Fruit fly (Drosophila melanogaster) whole organism, embryonic: ENCODE measurements around the gene Gr89a.

Source experiments
- BtbVII ChIP-seq: fragments of 200-800 bp; sonication (Bioruptor generic); optimal IDR thresholded peaks from 3 replicates; lab custom pipeline; 2017; ENCODE audit warnings: missing biosample characterization, mild to moderate bottlenecking, missing genetic modification characterization
- CG10147 ChIP-seq: fragments of 200-800 bp; sonication (Bioruptor generic); optimal IDR thresholded peaks from 2 replicates; lab custom pipeline; 2019; ENCODE audit warnings: missing biosample characterization, mild to moderate bottlenecking, missing genetic modification characterization, moderate library complexity
- CG11696 ChIP-seq: fragments of 200-800 bp; sonication (Bioruptor generic); IDR thresholded peaks from 2 replicates; pipeline ENCODE4 v1.3.6; 2022; ENCODE audit warnings: missing biosample characterization, missing genetic modification characterization
- CG12104 ChIP-seq: fragments of 200-800 bp; sonication (Bioruptor generic); optimal IDR thresholded peaks from 3 replicates; lab custom pipeline; 2016; ENCODE audit warnings: missing biosample characterization, missing genetic modification characterization
- CG12744 ChIP-seq: fragments of 200-800 bp; sonication (Bioruptor generic); optimal IDR thresholded peaks from 2 replicates; lab custom pipeline; 2016; ENCODE audit warnings: missing biosample characterization, missing genetic modification characterization
- CG14050 ChIP-seq: fragments of 200-800 bp; sonication (Bioruptor generic); IDR thresholded peaks from 3 replicates; pipeline ENCODE4 v1.3.6; 2022; ENCODE audit warnings: missing biosample characterization, missing genetic modification characterization
- CG14965 ChIP-seq: fragments of 200-800 bp; sonication (Bioruptor generic); optimal IDR thresholded peaks from 2 replicates; lab custom pipeline; 2016; ENCODE audit warnings: missing biosample characterization, missing genetic modification characterization, borderline replicate concordance
- CG17328 ChIP-seq: fragments of 200-800 bp; sonication (Bioruptor generic); IDR thresholded peaks from 2 replicates; pipeline ENCODE4 v1.3.6; 2022; ENCODE audit warnings: missing biosample characterization, missing genetic modification characterization
- CG17361 ChIP-seq: fragments of 200-800 bp; sonication (Bioruptor generic); IDR thresholded peaks from 3 replicates; pipeline ENCODE4 v1.3.6; 2022; ENCODE audit warnings: missing biosample characterization, missing genetic modification characterization
- CG1832 ChIP-seq: fragments of 200-800 bp; sonication (Bioruptor generic); optimal IDR thresholded peaks from 2 replicates; lab custom pipeline; 2017; ENCODE audit warnings: missing biosample characterization, mild to moderate bottlenecking, missing genetic modification characterization, inconsistent platforms
- CG18599 ChIP-seq: fragments of 200-800 bp; sonication (Bioruptor generic); optimal IDR thresholded peaks from 3 replicates; lab custom pipeline; 2017; ENCODE audit warnings: missing biosample characterization, missing genetic modification characterization, mild to moderate bottlenecking, moderate library complexity, missing genetic modification reagents
- CG2678 ChIP-seq: fragments of 200-800 bp; sonication (Bioruptor generic); optimal IDR thresholded peaks from 3 replicates; lab custom pipeline; 2019; ENCODE audit warnings: missing biosample characterization, mild to moderate bottlenecking, missing genetic modification characterization, moderate library complexity
- CG2712 ChIP-seq: fragments of 200-800 bp; optimal IDR thresholded peaks from 3 replicates; lab custom pipeline; 2019; ENCODE audit warnings: missing biosample characterization, mild to moderate bottlenecking, missing genetic modification characterization, moderate library complexity
- CG31441 ChIP-seq: fragments of 200-800 bp; sonication (Bioruptor generic); IDR thresholded peaks from 2 replicates; pipeline ENCODE4 v1.3.6; 2022; ENCODE audit warnings: missing biosample characterization, missing genetic modification characterization
- CG34224 ChIP-seq: fragments of 200-800 bp; sonication (Bioruptor generic); IDR thresholded peaks from 3 replicates; pipeline ENCODE4 v1.3.6; 2022; ENCODE audit warnings: missing biosample characterization, missing genetic modification characterization; ENCODE audit not compliant: partially characterized antibody
- CG4707 ChIP-seq: fragments of 200-800 bp; sonication (Bioruptor generic); optimal IDR thresholded peaks from 2 replicates; lab custom pipeline; 2018; ENCODE audit warnings: missing biosample characterization, mild to moderate bottlenecking, missing genetic modification characterization, moderate library complexity
- CG5245 ChIP-seq: fragments of 200-800 bp; sonication (Bioruptor generic); optimal IDR thresholded peaks from 3 replicates; lab custom pipeline; 2016; ENCODE audit warnings: missing biosample characterization, missing genetic modification characterization
- CHES-1-like ChIP-seq: fragments of 200-800 bp; sonication (Bioruptor generic); optimal IDR thresholded peaks from 2 replicates; lab custom pipeline; 2016; ENCODE audit warnings: missing biosample characterization, missing genetic modification characterization
- CoRest ChIP-seq: fragments of 200-800 bp; sonication (Bioruptor generic); optimal IDR thresholded peaks from 3 replicates; lab custom pipeline; 2018; ENCODE audit warnings: missing biosample characterization, mild to moderate bottlenecking, missing genetic modification characterization, moderate library complexity
- Doc2 ChIP-seq: fragments of 200-800 bp; sonication (Bioruptor generic); IDR thresholded peaks from 2 replicates; pipeline ENCODE4 v1.3.6; 2022; ENCODE audit warnings: missing biosample characterization, missing genetic modification characterization
- Drgx ChIP-seq: fragments of 200-800 bp; sonication (Bioruptor generic); IDR thresholded peaks from 2 replicates; pipeline ENCODE4 v1.3.6; 2022; ENCODE audit warnings: missing biosample characterization, missing genetic modification characterization
- Gsc ChIP-seq: fragments of 200-800 bp; sonication (Bioruptor generic); IDR thresholded peaks from 2 replicates; pipeline ENCODE4 v1.3.6; 2022; ENCODE audit warnings: missing biosample characterization, missing genetic modification characterization
- HHEX ChIP-seq: fragments of 200-800 bp; sonication (Bioruptor generic); optimal IDR thresholded peaks from 3 replicates; lab custom pipeline; 2017; ENCODE audit warnings: missing biosample characterization, mild to moderate bottlenecking, missing genetic modification characterization, missing genetic modification reagents
- HmgD ChIP-seq: fragments of 200-800 bp; sonication (Bioruptor generic); optimal IDR thresholded peaks from 3 replicates; lab custom pipeline; 2016; ENCODE audit warnings: missing biosample characterization, missing genetic modification characterization
- Lim3 ChIP-seq: fragments of 200-800 bp; sonication (Bioruptor generic); IDR thresholded peaks from 2 replicates; pipeline ENCODE4 v1.3.6; 2022; ENCODE audit warnings: missing biosample characterization, missing genetic modification characterization
- Lpt ChIP-seq: fragments of >200 bp; optimal IDR thresholded peaks from 2 replicates; lab custom pipeline; 2018; ENCODE audit warnings: missing biosample characterization, missing genetic modification characterization
- MBD-R2 ChIP-seq: fragments of 200-800 bp; sonication (Bioruptor generic); IDR thresholded peaks from 2 replicates; pipeline ENCODE4 v1.3.6; 2022; ENCODE audit warnings: missing biosample characterization, missing genetic modification characterization
- Max ChIP-seq: fragments of 200-800 bp; sonication (Bioruptor generic); optimal IDR thresholded peaks from 2 replicates; lab custom pipeline; 2016; ENCODE audit warnings: missing biosample characterization, mild to moderate bottlenecking, missing genetic modification characterization
- Med ChIP-seq: fragments of 200-800 bp; sonication (Bioruptor generic); peaks from one replicate; lab custom pipeline; 2016; ENCODE audit warnings: missing biosample characterization, missing genetic modification characterization, mild to moderate bottlenecking, inconsistent platforms, moderate library complexity
- Pdp1 ChIP-seq, 2 experiments: fragments of 200-800 bp; sonication (Bioruptor generic); optimal IDR thresholded peaks; 3 replicates each; lab custom pipeline; 2016; ENCODE audit warnings: missing biosample characterization in 2 of 2, missing genetic modification characterization in 2 of 2, mild to moderate bottlenecking in 1 of 2, moderate library complexity in 1 of 2
- Poxn ChIP-seq: fragments of 200-800 bp; sonication (Bioruptor generic); IDR thresholded peaks from 2 replicates; pipeline ENCODE4 v1.3.6; 2022; ENCODE audit warnings: missing biosample characterization, missing genetic modification characterization
- Spps ChIP-seq: fragments of 200-800 bp; sonication (Bioruptor generic); optimal IDR thresholded peaks from 2 replicates; lab custom pipeline; 2018; ENCODE audit warnings: missing biosample characterization, mild to moderate bottlenecking, missing genetic modification characterization
- ap ChIP-seq: fragments of 200-800 bp; sonication (Bioruptor generic); IDR thresholded peaks from 2 replicates; pipeline ENCODE4 v1.3.6; 2022; ENCODE audit warnings: missing biosample characterization, missing genetic modification characterization
- ato ChIP-seq: fragments of 200-800 bp; sonication (Bioruptor generic); IDR thresholded peaks from 2 replicates; pipeline ENCODE4 v1.3.6; 2022; ENCODE audit warnings: missing biosample characterization, missing genetic modification characterization; ENCODE audit not compliant: partially characterized antibody
- bab2 ChIP-seq: fragments of 200-800 bp; sonication (Bioruptor generic); optimal IDR thresholded peaks from 2 replicates; lab custom pipeline; 2016; ENCODE audit warnings: missing biosample characterization, missing genetic modification characterization
- caup ChIP-seq: fragments of 200-800 bp; sonication (Bioruptor generic); optimal IDR thresholded peaks from 3 replicates; lab custom pipeline; 2017; ENCODE audit warnings: missing biosample characterization, mild to moderate bottlenecking, missing genetic modification characterization, moderate library complexity; ENCODE audit not compliant: severe bottlenecking
- chn ChIP-seq: fragments of 200-800 bp; sonication (Bioruptor generic); optimal IDR thresholded peaks from 2 replicates; lab custom pipeline; 2016; ENCODE audit warnings: missing biosample characterization, missing genetic modification characterization
- crp ChIP-seq, 2 experiments: fragments of 200-800 bp; sonication (Bioruptor generic); optimal IDR thresholded peaks; 2 replicates in 1 of 2; 3 replicates in 1 of 2; lab custom pipeline; 2017; ENCODE audit warnings: missing biosample characterization in 2 of 2, missing genetic modification characterization in 2 of 2, mild to moderate bottlenecking in 1 of 2, moderate library complexity in 1 of 2
- fd102C ChIP-seq: fragments of 200-800 bp; sonication (Bioruptor generic); optimal IDR thresholded peaks from 2 replicates; lab custom pipeline; 2018; ENCODE audit warnings: missing biosample characterization, mild to moderate bottlenecking, missing genetic modification characterization, moderate library complexity
- h ChIP-seq: fragments of >200 bp; optimal IDR thresholded peaks from 2 replicates; lab custom pipeline; 2017
- hbn ChIP-seq: fragments of 200-800 bp; sonication (Bioruptor generic); IDR thresholded peaks from 2 replicates; pipeline ENCODE4 v1.3.6; 2022; ENCODE audit warnings: missing biosample characterization, missing genetic modification characterization; ENCODE audit not compliant: partially characterized antibody
- hkb ChIP-seq, 2 experiments: fragments of 200-800 bp in 1 of 2; fragments of >200 bp in 1 of 2; sonication (Bioruptor generic) in 1 of 2; IDR thresholded peaks in 1 of 2; optimal IDR thresholded peaks in 1 of 2; 2 replicates each; pipeline versions ENCODE4 v1.3.6 to Lab custom; 2017 to 2022; ENCODE audit warnings: missing biosample characterization in 1 of 2, missing genetic modification characterization in 1 of 2
- nau ChIP-seq: fragments of 200-800 bp; sonication (Bioruptor generic); optimal IDR thresholded peaks from 3 replicates; lab custom pipeline; 2017; ENCODE audit warnings: missing biosample characterization, mild to moderate bottlenecking, missing genetic modification characterization, missing genetic modification reagents
- nerfin-2 ChIP-seq: fragments of 200-800 bp; sonication (Bioruptor generic); IDR thresholded peaks from 2 replicates; pipeline ENCODE4 v1.3.6; 2022; ENCODE audit warnings: missing biosample characterization, missing genetic modification characterization; ENCODE audit not compliant: partially characterized antibody
- sisA ChIP-seq: fragments of 200-800 bp; sonication (Bioruptor generic); IDR thresholded peaks from 2 replicates; pipeline ENCODE4 v1.3.6; 2022; ENCODE audit warnings: missing biosample characterization, missing genetic modification characterization
- ssp ChIP-seq: fragments of 200-800 bp; sonication (Bioruptor generic); IDR thresholded peaks from 2 replicates; pipeline ENCODE4 v1.3.6; 2022; ENCODE audit warnings: missing biosample characterization, missing genetic modification characterization
- tap ChIP-seq: fragments of 200-800 bp; optimal IDR thresholded peaks from 3 replicates; lab custom pipeline; 2019; ENCODE audit warnings: missing biosample characterization, mild to moderate bottlenecking, missing genetic modification characterization, moderate library complexity
- tna ChIP-seq: fragments of 200-800 bp; sonication (Bioruptor generic); IDR thresholded peaks from 2 replicates; pipeline ENCODE4 v1.3.6; 2022; ENCODE audit warnings: missing biosample characterization, missing genetic modification characterization; ENCODE audit not compliant: partially characterized antibody
- toy ChIP-seq: fragments of 200-800 bp; sonication (Bioruptor generic); IDR thresholded peaks from 2 replicates; pipeline ENCODE4 v1.3.6; 2022; ENCODE audit warnings: missing biosample characterization, missing genetic modification characterization
- unc-4 ChIP-seq: fragments of 200-800 bp; sonication (Bioruptor generic); IDR thresholded peaks from 2 replicates; pipeline ENCODE4 v1.3.6; 2022; ENCODE audit warnings: missing biosample characterization, missing genetic modification characterization; ENCODE audit not compliant: partially characterized antibody

Gene Gr89a

dm6 chr3R:16524178-16524577 is 25.4 kb upstream of the Gr89a start (continued):
- TF ChIP-seq tap (tag; lab: Kevin White, UChicago) (peak; percentile 90), Max (GFP tag; lab: Kevin White, UChicago) (peak; percentile 40), CG2678 (tag; lab: Kevin White, UChicago) (peak; percentile 90), hkb (optimal IDR thresholded peaks at IDR 0.05; lab: Kevin White, UChicago) (no peak), hkb (GFP tag; IDR thresholded peaks at IDR 0.05; lab: Robert Waterston, UW) (peak; percentile 94), ap (GFP tag; lab: Robert Waterston, UW) (peak; percentile 65), nerfin-2 (GFP tag; lab: Robert Waterston, UW) (no peak), fd102C (GFP tag; lab: Kevin White, UChicago) (no peak), BtbVII (GFP tag; lab: Kevin White, UChicago) (no peak), Med (GFP tag; lab: Kevin White, UChicago) (peak; percentile 74), tna (GFP tag; lab: Robert Waterston, UW) (no peak), CG31441 (GFP tag; lab: Robert Waterston, UW) (peak; percentile 92), Gsc (GFP tag; lab: Robert Waterston, UW) (0 out of 2 replicates have a peak, but pooled peaks have one; percentile 37), nau (GFP tag; lab: Kevin White, UChicago) (peak; percentile 36), Poxn (no peak), bab2 (GFP tag; lab: Kevin White, UChicago) (no peak), CG14965 (GFP tag; lab: Kevin White, UChicago) (no peak), unc-4 (GFP tag; lab: Robert Waterston, UW) (no peak), crp (GFP tag; optimal IDR thresholded peaks at IDR 0.05; lab: Kevin White, UChicago) (no peak), CG18599 (peak; percentile 55), toy (no peak), CG10147 (GFP tag; lab: Kevin White, UChicago) (peak; percentile 81), CG12744 (GFP tag; lab: Kevin White, UChicago) (no peak), ato (GFP tag; lab: Robert Waterston, UW) (no peak), h (no peak), CG11696 (GFP tag; lab: Robert Waterston, UW) (no peak), CG1832 (GFP tag; lab: Kevin White, UChicago) (no peak), Drgx (GFP tag; lab: Robert Waterston, UW) (peak; percentile 75), CHES-1-like (no peak), CG2712 (tag; lab: Kevin White, UChicago) (peak; percentile 92), caup (GFP tag; lab: Kevin White, UChicago) (no peak), Lpt (no peak), CoRest (tag; lab: Kevin White, UChicago) (peak; percentile 40), HHEX (GFP tag; lab: Kevin White, UChicago) (peak; percentile 31), CG34224 (no peak), hbn (GFP tag; lab: Robert Waterston, UW) (no peak), CG17361 (GFP tag; lab: Robert Waterston, UW) (peak; percentile 88), Doc2 (GFP tag; lab: Robert Waterston, UW) (no peak), CG17328 (GFP tag; lab: Robert Waterston, UW) (peak; percentile 93), chn (GFP tag; lab: Kevin White, UChicago) (no peak), CG4707 (GFP tag; lab: Kevin White, UChicago) (no peak), HmgD (no peak), CG12104 (GFP tag; lab: Kevin White, UChicago) (peak; percentile 62), Spps (tag; lab: Kevin White, UChicago) (peak; percentile 96), MBD-R2 (peak; percentile 22; the same call in 1 of the 2 replicates), Lim3 (GFP tag; lab: Robert Waterston, UW) (peak; percentile 30; the same call in 1 of the 2 replicates), CG14050 (GFP tag; lab: Robert Waterston, UW) (peak; percentile 49; the same call in 1 of the 3 replicates), CG5245 (GFP tag; lab: Kevin White, UChicago) (peak; percentile 87), ssp (GFP tag; lab: Robert Waterston, UW) (peak; percentile 43; the same call in 1 of the 2 replicates), Pdp1 (GFP tag; optimal IDR thresholded peaks at IDR 0.05; lab: Kevin White, UChicago) (peak in 1 of 2 experiments; percentile 44), sisA (GFP tag; lab: Robert Waterston, UW) (peak; percentile 95)
